Worm (Caenorhabditis elegans) whole organism, L3 larva: ENCODE data around the gene F37A4.2.

Experiments used
- R02D3.7 ChIP-seq: fragments of 150-350 bp; optimal IDR thresholded peaks from 2 replicates; lab custom pipeline; 2014; ENCODE audit warnings: missing biosample characterization, missing genetic modification characterization
- ZK546.5 ChIP-seq: sonication (generic microtip); optimal IDR thresholded peaks from 2 replicates; lab custom pipeline; 2017; ENCODE audit warnings: missing biosample characterization, missing genetic modification characterization
- ceh-82 ChIP-seq: fragments of 150-350 bp; optimal IDR thresholded peaks from 2 replicates; lab custom pipeline; 2014; ENCODE audit warnings: missing biosample characterization, missing genetic modification characterization
- ceh-9 ChIP-seq: sonication (generic microtip); optimal IDR thresholded peaks from 2 replicates; lab custom pipeline; 2018; ENCODE audit warnings: missing biosample characterization, missing genetic modification characterization
- daf-12 ChIP-seq: fragments of 150-350 bp; optimal IDR thresholded peaks from 2 replicates; lab custom pipeline; 2014; ENCODE audit warnings: missing biosample characterization, missing genetic modification reagents, missing genetic modification characterization
- egl-27 ChIP-seq: sonication (generic microtip); optimal IDR thresholded peaks from 4 replicates; lab custom pipeline; 2017; ENCODE audit warnings: missing biosample characterization, missing genetic modification reagents, missing genetic modification characterization
- egl-5 ChIP-seq: fragments of 150-350 bp; optimal IDR thresholded peaks from 2 replicates; lab custom pipeline; 2017; ENCODE audit warnings: missing biosample characterization, missing genetic modification reagents, missing genetic modification characterization, inconsistent platforms
- elt-1 ChIP-seq: fragments of 150-350 bp; optimal IDR thresholded peaks from 2 replicates; lab custom pipeline; 2014; ENCODE audit warnings: missing biosample characterization, missing genetic modification characterization
- elt-2 ChIP-seq: sonication (generic microtip); optimal IDR thresholded peaks from 2 replicates; lab custom pipeline; 2016; ENCODE audit warnings: missing genetic modification reagents, mild to moderate bottlenecking, missing genetic modification characterization, missing compliant biosample characterization
- elt-3 ChIP-seq, 3 experiments: fragments of 150-350 bp in 1 of 3; sonication (generic microtip) in 2 of 3; optimal IDR thresholded peaks; 2 replicates in 2 of 3; 4 replicates in 1 of 3; lab custom pipeline; 2014 to 2017; ENCODE audit warnings: missing biosample characterization in 3 of 3, missing genetic modification characterization in 3 of 3
- fkh-2 ChIP-seq: fragments of 150-350 bp; optimal IDR thresholded peaks from 2 replicates; lab custom pipeline; 2014; ENCODE audit warnings: missing biosample characterization, missing genetic modification reagents, missing genetic modification characterization
- fos-1 ChIP-seq: fragments of 150-350 bp; optimal IDR thresholded peaks from 2 replicates; lab custom pipeline; 2014; ENCODE audit warnings: missing biosample characterization, missing genetic modification characterization
- hmg-11 ChIP-seq: sonication (generic microtip); optimal IDR thresholded peaks from 2 replicates; lab custom pipeline; 2016; ENCODE audit warnings: missing genetic modification characterization, missing compliant biosample characterization
- jun-1 ChIP-seq: fragments of 150-350 bp; optimal IDR thresholded peaks from 2 replicates; lab custom pipeline; 2014; ENCODE audit warnings: missing biosample characterization, missing genetic modification reagents, missing genetic modification characterization
- lin-15B ChIP-seq: fragments of 150-350 bp; optimal IDR thresholded peaks from 2 replicates; lab custom pipeline; 2014; ENCODE audit warnings: missing biosample characterization, missing genetic modification characterization
- lin-39 ChIP-seq: fragments of 150-350 bp; optimal IDR thresholded peaks from 2 replicates; lab custom pipeline; 2018; ENCODE audit warnings: missing biosample characterization, missing genetic modification reagents, missing genetic modification characterization
- lsy-12 ChIP-seq: sonication (generic microtip); optimal IDR thresholded peaks from 2 replicates; lab custom pipeline; 2016; ENCODE audit warnings: mild to moderate bottlenecking, missing genetic modification characterization, missing compliant biosample characterization
- nfya-1 ChIP-seq: sonication (generic microtip); optimal IDR thresholded peaks from 2 replicates; lab custom pipeline; 2017; ENCODE audit warnings: missing genetic modification characterization, mild to moderate bottlenecking, missing compliant biosample characterization, antibody characterized with exemption, moderate library complexity; ENCODE audit not compliant: insufficient read depth
- nhr-11 ChIP-seq: fragments of 150-350 bp; optimal IDR thresholded peaks from 2 replicates; lab custom pipeline; 2014; ENCODE audit warnings: missing biosample characterization, missing genetic modification characterization
- nhr-12 ChIP-seq: fragments of 150-350 bp; optimal IDR thresholded peaks from 2 replicates; lab custom pipeline; 2014; ENCODE audit warnings: missing biosample characterization, missing genetic modification characterization
- nhr-23 ChIP-seq: fragments of 150-350 bp; optimal IDR thresholded peaks from 2 replicates; lab custom pipeline; 2014; ENCODE audit warnings: missing biosample characterization, missing genetic modification reagents, missing genetic modification characterization
- nhr-25 ChIP-seq: sonication (generic microtip); optimal IDR thresholded peaks from 2 replicates; lab custom pipeline; 2017; ENCODE audit warnings: missing biosample characterization, missing genetic modification characterization
- nhr-43 ChIP-seq: sonication (generic microtip); optimal IDR thresholded peaks from 2 replicates; lab custom pipeline; 2016; ENCODE audit warnings: mild to moderate bottlenecking, missing genetic modification characterization, missing compliant biosample characterization; ENCODE audit not compliant: poor library complexity, severe bottlenecking
- nhr-67 ChIP-seq: fragments of 150-350 bp; optimal IDR thresholded peaks from 2 replicates; lab custom pipeline; 2014; ENCODE audit warnings: missing biosample characterization, missing genetic modification characterization
- nhr-76 ChIP-seq: fragments of 150-350 bp; sonication (generic microtip); optimal IDR thresholded peaks from 5 replicates; lab custom pipeline; 2014; ENCODE audit warnings: missing biosample characterization, missing genetic modification characterization
- sea-2 ChIP-seq: fragments of 150-350 bp; sonication (generic microtip); optimal IDR thresholded peaks from 4 replicates; lab custom pipeline; 2014; ENCODE audit warnings: missing biosample characterization, missing genetic modification reagents, missing genetic modification characterization
- skn-1 ChIP-seq: fragments of 150-350 bp; optimal IDR thresholded peaks from 2 replicates; lab custom pipeline; 2014; ENCODE audit warnings: missing biosample characterization, missing genetic modification characterization
- snpc-4 ChIP-seq: fragments of 150-350 bp; optimal IDR thresholded peaks from 2 replicates; lab custom pipeline; 2014; ENCODE audit warnings: missing biosample characterization, missing genetic modification characterization
- unc-39 ChIP-seq: sonication (generic microtip); optimal IDR thresholded peaks from 4 replicates; lab custom pipeline; 2017; ENCODE audit warnings: missing biosample characterization, missing genetic modification characterization
- unc-62 ChIP-seq: fragments of 150-350 bp; sonication (generic microtip); optimal IDR thresholded peaks from 4 replicates; lab custom pipeline; 2014; ENCODE audit warnings: missing biosample characterization, missing genetic modification reagents, missing genetic modification characterization
- ztf-11 ChIP-seq: fragments of 150-350 bp; optimal IDR thresholded peaks from 2 replicates; lab custom pipeline; 2014; ENCODE audit warnings: missing biosample characterization, missing genetic modification characterization

The F37A4.2 gene

ce11 chrIII:6725489-6725888 lies 3.2 kb downstream of the F37A4.2 start, which contains the start of gene wdr-4:
Gene wdr-4, plus strand, starts transcription at chrIII:6725789.
- TF ChIP-seq ztf-11 = no peak
- no peak for TF ChIP-seq nhr-67
- no peak for TF ChIP-seq elt-2 (tag; lab: Kevin White, UChicago)
- TF ChIP-seq ZK546.5 (tag; lab: Kevin White, UChicago) = no peak
- TF ChIP-seq jun-1 (tag; lab: Kevin White, UChicago) = no peak
- no peak for TF ChIP-seq egl-5 (tag; lab: Kevin White, UChicago)
- TF ChIP-seq unc-62 (GFP tag; lab: Kevin White, UChicago) = no peak
- no peak for TF ChIP-seq elt-1 (tag; lab: Kevin White, UChicago)
- no peak for TF ChIP-seq daf-12
- no peak for TF ChIP-seq nhr-11 (tag; lab: Kevin White, UChicago)
- no peak for TF ChIP-seq hmg-11 (tag; lab: Kevin White, UChicago)
- TF ChIP-seq nfya-1 (tag; lab: Kevin White, UChicago) = no peak
- TF ChIP-seq nhr-12 (tag; lab: Kevin White, UChicago) = no peak
- TF ChIP-seq R02D3.7 = no peak

ce11 chrIII:6730185-6730850 lies 8.1 kb downstream of the F37A4.2 start, which contains the start of the genes Y102E9.5 and odr-4:
Gene Y102E9.5, minus strand, starts transcription at chrIII:6730285.
Gene odr-4, plus strand, starts transcription at chrIII:6730800.
- TF ChIP-seq lin-39 (tag; lab: Kevin White, UChicago) (no peak), lin-15B (tag; lab: Kevin White, UChicago) (no peak), egl-5 (tag; lab: Kevin White, UChicago) (no peak), nhr-12 (tag; lab: Kevin White, UChicago) (no peak), sea-2 (GFP tag; lab: Kevin White, UChicago) (no peak), egl-27 (tag; lab: Kevin White, UChicago) (no peak), fos-1 (tag; lab: Kevin White, UChicago) (no peak)

- no peak for TF ChIP-seq unc-62 (GFP tag; lab: Kevin White, UChicago)
Observed at ce11 chrIII:6731285-6731684, 9.0 kb downstream of the F37A4.2 start.

ce11 chrIII:6734420-6734819 lies 12.2 kb downstream of the F37A4.2 start, which contains the start of gene Y102E9.3:
Gene Y102E9.3, minus strand, starts transcription at chrIII:6734520.
- TF ChIP-seq nhr-43 (no peak), ceh-9 (tag; lab: Kevin White, UChicago) (no peak), nhr-76 (tag; lab: Kevin White, UChicago) (no peak), nhr-67 (no peak), lin-15B (tag; lab: Kevin White, UChicago) (no peak), nhr-25 (tag; lab: Kevin White, UChicago) (no peak)

- TF ChIP-seq R02D3.7 = no peak
- TF ChIP-seq nhr-23 (tag; lab: Kevin White, UChicago) = no peak
- TF ChIP-seq nhr-11 (tag; lab: Kevin White, UChicago) = no peak
- no peak for TF ChIP-seq nfya-1 (tag; lab: Kevin White, UChicago)
- TF ChIP-seq elt-3 (tag; optimal IDR thresholded peaks at IDR 0.05; lab: Kevin White, UChicago) = no peak
- no peak for TF ChIP-seq elt-2 (tag; lab: Kevin White, UChicago)
- TF ChIP-seq fkh-2 = no peak
- no peak for TF ChIP-seq ceh-9 (tag; lab: Kevin White, UChicago)
- no peak for TF ChIP-seq nhr-76 (tag; lab: Kevin White, UChicago)
- no peak for TF ChIP-seq ceh-82 (tag; lab: Kevin White, UChicago)
- no peak for TF ChIP-seq unc-39 (tag; lab: Kevin White, UChicago)
- no peak for TF ChIP-seq egl-27 (tag; lab: Kevin White, UChicago)
- TF ChIP-seq sea-2 (GFP tag; lab: Kevin White, UChicago) = no peak
- TF ChIP-seq unc-62 (GFP tag; lab: Kevin White, UChicago) = no peak
- no peak for TF ChIP-seq egl-5 (tag; lab: Kevin White, UChicago)
- no peak for TF ChIP-seq lsy-12 (tag; lab: Kevin White, UChicago)
- no peak for TF ChIP-seq snpc-4 (tag; lab: Kevin White, UChicago)
- no peak for TF ChIP-seq nhr-12 (tag; lab: Kevin White, UChicago)
- no peak for TF ChIP-seq skn-1 (tag; lab: Kevin White, UChicago)
Observed at ce11 chrIII:6736566-6736965, 14.3 kb downstream of the F37A4.2 start, which contains the start of gene Y102E9.6. Gene Y102E9.6, minus strand, starts transcription at chrIII:6736666.
